Worm (Caenorhabditis elegans) whole organism, L3 larva: ENCODE measurements around the gene C16C10.4.

Source experiments
- aly-2 ChIP-seq: fragments of 150-350 bp; optimal IDR thresholded peaks from 2 replicates; lab custom pipeline; 2014; ENCODE audit warnings: missing biosample characterization, missing genetic modification characterization
- ceh-16 ChIP-seq: sonication (generic microtip); optimal IDR thresholded peaks from 2 replicates; lab custom pipeline; 2017; ENCODE audit warnings: missing biosample characterization, missing genetic modification characterization
- ceh-28 ChIP-seq: fragments of 150-350 bp; optimal IDR thresholded peaks from 2 replicates; lab custom pipeline; 2014; ENCODE audit warnings: missing biosample characterization, missing genetic modification reagents, missing genetic modification characterization
- ceh-9 ChIP-seq: sonication (generic microtip); optimal IDR thresholded peaks from 2 replicates; lab custom pipeline; 2018; ENCODE audit warnings: missing biosample characterization, missing genetic modification characterization
- daf-12 ChIP-seq: fragments of 150-350 bp; optimal IDR thresholded peaks from 2 replicates; lab custom pipeline; 2014; ENCODE audit warnings: missing biosample characterization, missing genetic modification reagents, missing genetic modification characterization
- egl-27 ChIP-seq: sonication (generic microtip); optimal IDR thresholded peaks from 4 replicates; lab custom pipeline; 2017; ENCODE audit warnings: missing biosample characterization, missing genetic modification reagents, missing genetic modification characterization
- egl-5 ChIP-seq: fragments of 150-350 bp; optimal IDR thresholded peaks from 2 replicates; lab custom pipeline; 2017; ENCODE audit warnings: missing biosample characterization, missing genetic modification reagents, missing genetic modification characterization, inconsistent platforms
- elt-2 ChIP-seq: sonication (generic microtip); optimal IDR thresholded peaks from 2 replicates; lab custom pipeline; 2016; ENCODE audit warnings: missing genetic modification reagents, mild to moderate bottlenecking, missing genetic modification characterization, missing compliant biosample characterization
- elt-3 ChIP-seq, 3 experiments: fragments of 150-350 bp in 1 of 3; sonication (generic microtip) in 2 of 3; optimal IDR thresholded peaks; 2 replicates in 2 of 3; 4 replicates in 1 of 3; lab custom pipeline; 2014 to 2017; ENCODE audit warnings: missing biosample characterization in 3 of 3, missing genetic modification characterization in 3 of 3
- eor-1 ChIP-seq, 2 experiments: fragments of 150-350 bp; optimal IDR thresholded peaks; 2 replicates each; lab custom pipeline; 2014 to 2018; ENCODE audit warnings: missing biosample characterization in 2 of 2, missing genetic modification characterization in 2 of 2
- fkh-10 ChIP-seq: sonication (generic microtip); optimal IDR thresholded peaks from 2 replicates; lab custom pipeline; 2017; ENCODE audit warnings: missing biosample characterization, missing genetic modification reagents, missing genetic modification characterization
- fkh-2 ChIP-seq: fragments of 150-350 bp; optimal IDR thresholded peaks from 2 replicates; lab custom pipeline; 2014; ENCODE audit warnings: missing biosample characterization, missing genetic modification reagents, missing genetic modification characterization
- fos-1 ChIP-seq: fragments of 150-350 bp; optimal IDR thresholded peaks from 2 replicates; lab custom pipeline; 2014; ENCODE audit warnings: missing biosample characterization, missing genetic modification characterization
- hmg-11 ChIP-seq: sonication (generic microtip); optimal IDR thresholded peaks from 2 replicates; lab custom pipeline; 2016; ENCODE audit warnings: missing genetic modification characterization, missing compliant biosample characterization
- jun-1 ChIP-seq: fragments of 150-350 bp; optimal IDR thresholded peaks from 2 replicates; lab custom pipeline; 2014; ENCODE audit warnings: missing biosample characterization, missing genetic modification reagents, missing genetic modification characterization
- lin-15B ChIP-seq: fragments of 150-350 bp; optimal IDR thresholded peaks from 2 replicates; lab custom pipeline; 2014; ENCODE audit warnings: missing biosample characterization, missing genetic modification characterization
- lin-39 ChIP-seq: fragments of 150-350 bp; optimal IDR thresholded peaks from 2 replicates; lab custom pipeline; 2018; ENCODE audit warnings: missing biosample characterization, missing genetic modification reagents, missing genetic modification characterization
- lsy-12 ChIP-seq: sonication (generic microtip); optimal IDR thresholded peaks from 2 replicates; lab custom pipeline; 2016; ENCODE audit warnings: mild to moderate bottlenecking, missing genetic modification characterization, missing compliant biosample characterization
- mdl-1 ChIP-seq: fragments of 150-350 bp; optimal IDR thresholded peaks from 2 replicates; lab custom pipeline; 2014; ENCODE audit warnings: missing biosample characterization, missing genetic modification characterization
- nhr-11 ChIP-seq: fragments of 150-350 bp; optimal IDR thresholded peaks from 2 replicates; lab custom pipeline; 2014; ENCODE audit warnings: missing biosample characterization, missing genetic modification characterization
- nhr-12 ChIP-seq: fragments of 150-350 bp; optimal IDR thresholded peaks from 2 replicates; lab custom pipeline; 2014; ENCODE audit warnings: missing biosample characterization, missing genetic modification characterization
- nhr-237 ChIP-seq: fragments of 150-350 bp; optimal IDR thresholded peaks from 2 replicates; lab custom pipeline; 2014; ENCODE audit warnings: missing biosample characterization, missing genetic modification characterization
- nhr-25 ChIP-seq: sonication (generic microtip); optimal IDR thresholded peaks from 2 replicates; lab custom pipeline; 2017; ENCODE audit warnings: missing biosample characterization, missing genetic modification characterization
- nhr-28 ChIP-seq: fragments of 150-350 bp; optimal IDR thresholded peaks from 2 replicates; lab custom pipeline; 2014; ENCODE audit warnings: missing biosample characterization, missing genetic modification characterization
- nhr-67 ChIP-seq: fragments of 150-350 bp; optimal IDR thresholded peaks from 2 replicates; lab custom pipeline; 2014; ENCODE audit warnings: missing biosample characterization, missing genetic modification characterization
- nhr-76 ChIP-seq: fragments of 150-350 bp; sonication (generic microtip); optimal IDR thresholded peaks from 5 replicates; lab custom pipeline; 2014; ENCODE audit warnings: missing biosample characterization, missing genetic modification characterization
- nhr-77 ChIP-seq: fragments of 150-350 bp; optimal IDR thresholded peaks from 2 replicates; lab custom pipeline; 2014; ENCODE audit warnings: missing biosample characterization, missing genetic modification characterization
- pha-4 ChIP-seq: fragments of 150-350 bp; optimal IDR thresholded peaks from 2 replicates; lab custom pipeline; 2014; ENCODE audit warnings: missing biosample characterization, missing genetic modification reagents, missing genetic modification characterization
- pqm-1 ChIP-seq: fragments of 150-350 bp; optimal IDR thresholded peaks from 2 replicates; lab custom pipeline; 2017; ENCODE audit warnings: missing biosample characterization, missing genetic modification characterization, inconsistent platforms
- sea-2 ChIP-seq: fragments of 150-350 bp; sonication (generic microtip); optimal IDR thresholded peaks from 4 replicates; lab custom pipeline; 2014; ENCODE audit warnings: missing biosample characterization, missing genetic modification reagents, missing genetic modification characterization
- skn-1 ChIP-seq: fragments of 150-350 bp; optimal IDR thresholded peaks from 2 replicates; lab custom pipeline; 2014; ENCODE audit warnings: missing biosample characterization, missing genetic modification characterization
- snpc-4 ChIP-seq: fragments of 150-350 bp; optimal IDR thresholded peaks from 2 replicates; lab custom pipeline; 2014; ENCODE audit warnings: missing biosample characterization, missing genetic modification characterization
- tbx-2 ChIP-seq: sonication (generic microtip); optimal IDR thresholded peaks from 2 replicates; lab custom pipeline; 2016; ENCODE audit warnings: mild to moderate bottlenecking, missing genetic modification characterization, missing compliant biosample characterization
- unc-39 ChIP-seq: sonication (generic microtip); optimal IDR thresholded peaks from 4 replicates; lab custom pipeline; 2017; ENCODE audit warnings: missing biosample characterization, missing genetic modification characterization
- unc-62 ChIP-seq: fragments of 150-350 bp; sonication (generic microtip); optimal IDR thresholded peaks from 4 replicates; lab custom pipeline; 2014; ENCODE audit warnings: missing biosample characterization, missing genetic modification reagents, missing genetic modification characterization
- ztf-11 ChIP-seq: fragments of 150-350 bp; optimal IDR thresholded peaks from 2 replicates; lab custom pipeline; 2014; ENCODE audit warnings: missing biosample characterization, missing genetic modification characterization
- ztf-4 ChIP-seq: fragments of 150-350 bp; optimal IDR thresholded peaks from 2 replicates; lab custom pipeline; 2014; ENCODE audit warnings: missing biosample characterization, missing genetic modification characterization

Gene C16C10.4

DNA sequence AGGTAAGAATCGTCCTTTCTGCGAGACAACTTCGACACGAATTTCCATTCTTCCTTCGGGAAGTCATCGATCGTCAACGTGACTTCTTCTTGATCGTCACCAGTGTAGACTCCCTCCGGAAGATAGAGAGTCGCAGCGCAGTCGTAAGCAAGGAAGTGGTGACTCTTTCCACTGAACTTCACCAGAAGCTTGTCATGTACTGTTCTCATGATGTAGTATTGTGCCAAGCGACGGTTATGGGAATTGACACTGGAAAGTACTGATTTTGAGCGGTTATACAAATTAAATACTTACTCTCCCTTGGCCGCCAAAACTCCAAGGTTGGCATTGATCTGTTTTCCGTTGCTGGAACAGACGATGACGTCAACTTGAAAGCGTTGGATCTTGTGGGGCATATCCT, 4.4 kb downstream of the C16C10.4 start:
- no peak for TF ChIP-seq sea-2 (GFP tag; lab: Kevin White, UChicago)
- TF ChIP-seq egl-27, result no peak
- no peak for TF ChIP-seq nhr-76 (tag; lab: Kevin White, UChicago)
- no peak for TF ChIP-seq skn-1 (tag; lab: Kevin White, UChicago)
- no peak for TF ChIP-seq eor-1 (tag; optimal IDR thresholded peaks at IDR 0.05; lab: Kevin White, UChicago)
- TF ChIP-seq lin-39 (tag; lab: Kevin White, UChicago), result no peak
- TF ChIP-seq unc-39 (tag; lab: Kevin White, UChicago), result no peak
- TF ChIP-seq elt-3 (tag; optimal IDR thresholded peaks at IDR 0.05; lab: Kevin White, UChicago), result no peak
- no peak for TF ChIP-seq jun-1 (tag; lab: Kevin White, UChicago)
- no peak for TF ChIP-seq mdl-1
- no peak for TF ChIP-seq fkh-2 (tag; lab: Kevin White, UChicago)
- TF ChIP-seq nhr-25 (tag; lab: Kevin White, UChicago), result no peak
- no peak for TF ChIP-seq nhr-77

DNA sequence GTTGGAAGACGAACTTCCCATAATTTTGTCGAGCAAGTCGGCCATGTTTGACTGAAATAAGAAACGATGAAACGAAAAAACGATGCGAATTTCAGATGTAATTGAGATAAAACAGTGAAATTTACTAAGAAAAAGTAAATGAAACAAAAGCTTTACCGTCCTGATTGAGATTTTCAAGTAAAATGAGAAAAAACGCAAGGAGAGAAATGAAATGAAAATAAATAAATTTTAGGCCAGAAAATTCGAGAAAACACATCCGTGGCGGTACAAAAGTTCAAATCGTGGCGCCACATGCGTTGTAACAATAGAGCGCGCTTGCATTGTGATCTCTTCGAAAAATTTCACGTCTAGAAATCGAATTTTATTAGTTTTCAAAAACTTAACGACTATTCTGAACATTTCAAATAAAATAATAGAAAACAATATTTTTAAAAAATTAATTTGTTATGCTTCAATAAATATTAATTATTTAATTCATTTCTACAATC, 5.0 kb downstream of the C16C10.4 start, which contains the start of the genes hrde-1 and C16C10.13:
hrde-1 (minus strand) TSS at position 51 of the 488 bp plus-strand sequence.
C16C10.13 (plus strand) TSS at position 332 of the 488 bp plus-strand sequence.
- TF ChIP-seq ztf-11 (tag; lab: Kevin White, UChicago) (no peak), fkh-10 (no peak), skn-1 (tag; lab: Kevin White, UChicago) (no peak), unc-62 (GFP tag; lab: Kevin White, UChicago) (no peak), ztf-4 (tag; lab: Kevin White, UChicago) (no peak), nhr-11 (no peak), jun-1 (tag; lab: Kevin White, UChicago) (no peak), egl-27 (no peak), nhr-237 (tag; lab: Kevin White, UChicago) (no peak), ceh-9 (tag; lab: Kevin White, UChicago) (no peak), ceh-28 (tag; lab: Kevin White, UChicago) (no peak), mdl-1 (no peak), hmg-11 (no peak), daf-12 (tag; lab: Kevin White, UChicago) (no peak)
- TF ChIP-seq, all 47 proteins: peak for 0

DNA sequence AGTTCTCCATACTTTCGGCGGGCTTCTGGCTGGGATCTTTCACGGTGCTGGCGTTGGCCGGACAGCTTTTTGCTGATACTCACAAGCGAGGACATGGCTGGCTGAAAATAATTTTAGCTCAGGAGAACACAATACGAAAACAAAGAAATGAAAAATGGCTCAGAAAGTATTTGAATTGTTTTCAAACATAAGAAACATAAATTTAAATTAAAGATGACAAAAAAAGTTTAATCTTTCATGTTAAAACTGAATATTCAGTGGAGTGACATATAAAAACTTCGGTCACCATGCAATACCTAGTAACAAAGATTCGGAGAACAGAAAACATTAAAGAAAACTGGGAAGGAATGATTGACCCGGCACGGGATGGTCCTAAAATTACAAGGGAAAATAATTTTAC, 7.4 kb downstream of the C16C10.4 start, which contains the start of gene C16C10.2:
C16C10.2 (minus strand) TSS at position 101 of the 400 bp plus-strand sequence.
- no peak for TF ChIP-seq nhr-28
- TF ChIP-seq ceh-16, result no peak
- no peak for TF ChIP-seq egl-5 (tag; lab: Kevin White, UChicago)
- TF ChIP-seq hmg-11, result no peak
- no peak for TF ChIP-seq lin-15B (tag; lab: Kevin White, UChicago)
- TF ChIP-seq skn-1 (tag; lab: Kevin White, UChicago), result no peak
- TF ChIP-seq nhr-67 (tag; lab: Kevin White, UChicago), result no peak
- no peak for TF ChIP-seq daf-12 (tag; lab: Kevin White, UChicago)
- TF ChIP-seq unc-62 (GFP tag; lab: Kevin White, UChicago), result no peak
- no peak for TF ChIP-seq tbx-2 (tag; lab: Kevin White, UChicago)
- no peak for TF ChIP-seq nhr-77
- TF ChIP-seq ztf-4 (tag; lab: Kevin White, UChicago), result no peak
- no peak for TF ChIP-seq fos-1 (tag; lab: Kevin White, UChicago)
- no peak for TF ChIP-seq mdl-1
- no peak for TF ChIP-seq elt-2 (tag; lab: Kevin White, UChicago)
- TF ChIP-seq snpc-4 (tag; lab: Kevin White, UChicago), result no peak
- TF ChIP-seq elt-3 (tag; optimal IDR thresholded peaks at IDR 0.05; lab: Kevin White, UChicago), result no peak
- TF ChIP-seq, all 47 proteins: peak for 0

DNA sequence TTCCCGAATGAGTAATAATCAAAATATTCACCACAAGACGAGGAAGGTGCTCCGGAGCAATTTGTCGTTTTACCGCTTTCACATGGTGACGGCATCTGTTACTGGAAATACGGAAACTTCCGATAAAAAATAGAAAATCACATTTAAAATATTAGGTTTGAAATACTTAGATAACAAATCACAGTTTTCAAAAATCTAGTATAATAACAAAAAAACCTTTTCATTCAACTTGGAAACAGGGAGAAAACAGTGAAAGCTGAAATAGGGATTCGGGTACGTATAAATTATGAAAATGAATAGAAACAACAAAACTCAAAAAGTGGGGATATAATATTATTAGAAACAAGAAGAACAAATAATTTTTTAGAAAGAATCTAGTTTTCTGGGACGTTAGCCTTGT, 10.2 kb downstream of the C16C10.4 start, which contains the start of gene C16C10.1:
C16C10.1 (minus strand) TSS at position 101 of the 400 bp plus-strand sequence.
- TF ChIP-seq pqm-1 (tag; lab: Kevin White, UChicago) (no peak), sea-2 (GFP tag; lab: Kevin White, UChicago) (no peak), ztf-4 (tag; lab: Kevin White, UChicago) (no peak), aly-2 (tag; lab: Kevin White, UChicago) (no peak), snpc-4 (tag; lab: Kevin White, UChicago) (no peak), ceh-9 (tag; lab: Kevin White, UChicago) (no peak), daf-12 (tag; lab: Kevin White, UChicago) (no peak), nhr-12 (tag; lab: Kevin White, UChicago) (no peak), jun-1 (tag; lab: Kevin White, UChicago) (no peak), skn-1 (tag; lab: Kevin White, UChicago) (no peak), nhr-11 (no peak), nhr-76 (tag; lab: Kevin White, UChicago) (no peak), unc-62 (GFP tag; lab: Kevin White, UChicago) (no peak), elt-3 (tag; optimal IDR thresholded peaks at IDR 0.05; lab: Kevin White, UChicago) (no peak), fkh-10 (no peak), pha-4 (tag; lab: Kevin White, UChicago) (no peak), lsy-12 (no peak)
